Worm (Caenorhabditis elegans): ENCODE results near the gene tex-2.

tex-2 gene

ce11 chrII:5918149-5918697 lies 44.8 kb upstream of the tex-2 start, which contains the start of gene ptp-2 (continued):
- peak; percentile 33 for TF ChIP-seq nhr-43 (tag; optimal IDR thresholded peaks at IDR 0.05; ENCODE audit: poor library complexity, severe bottlenecking)
- TF ChIP-seq nhr-23 (tag; optimal IDR thresholded peaks at IDR 0.05): peak; percentile 41
- TF ChIP-seq aly-2 (tag; optimal IDR thresholded peaks at IDR 0.05): no peak
- no peak for TF ChIP-seq ceh-9 (tag; optimal IDR thresholded peaks at IDR 0.05)
- TF ChIP-seq lin-15B (tag; optimal IDR thresholded peaks at IDR 0.05): peak; percentile 43
- no peak for TF ChIP-seq nhr-77 (tag; optimal IDR thresholded peaks at IDR 0.05)
- TF ChIP-seq unc-39 (tag; optimal IDR thresholded peaks at IDR 0.05): no peak
- TF ChIP-seq unc-62 (GFP tag; optimal IDR thresholded peaks at IDR 0.05): no peak
- TF ChIP-seq snpc-4 (tag; optimal IDR thresholded peaks at IDR 0.05): no peak
- no peak for TF ChIP-seq jun-1 (tag; optimal IDR thresholded peaks at IDR 0.05)
- TF ChIP-seq fkh-2 (tag; optimal IDR thresholded peaks at IDR 0.05): no peak

- TF ChIP-seq elt-2 (tag; optimal IDR thresholded peaks at IDR 0.05) (peak; percentile 26), elt-3 (tag; optimal IDR thresholded peaks at IDR 0.05) (no peak), elt-1 (tag; optimal IDR thresholded peaks at IDR 0.05) (no peak), nhr-11 (tag; optimal IDR thresholded peaks at IDR 0.05) (no peak), mml-1 (tag; optimal IDR thresholded peaks at IDR 0.05) (no peak), nhr-43 (tag; optimal IDR thresholded peaks at IDR 0.05; ENCODE audit: poor library complexity, severe bottlenecking) (no peak), ceh-82 (tag; optimal IDR thresholded peaks at IDR 0.05) (no peak)
Observed at ce11 chrII:5917010-5917472, 43.6 kb upstream of the tex-2 start, which contains the start of gene frh-1. Gene frh-1, plus strand, starts transcription at chrII:5917422.

- TF ChIP-seq pqm-1 (tag; optimal IDR thresholded peaks at IDR 0.05) (peak; percentile 80), ceh-82 (tag; optimal IDR thresholded peaks at IDR 0.05) (no peak), nhr-23 (tag; optimal IDR thresholded peaks at IDR 0.05) (no peak), fos-1 (tag; optimal IDR thresholded peaks at IDR 0.05) (no peak), lsy-12 (tag; optimal IDR thresholded peaks at IDR 0.05) (no peak), nhr-76 (tag; optimal IDR thresholded peaks at IDR 0.05) (no peak), nhr-11 (tag; optimal IDR thresholded peaks at IDR 0.05) (no peak), pha-4 (tag; optimal IDR thresholded peaks at IDR 0.05) (peak; percentile 42), elt-2 (tag; optimal IDR thresholded peaks at IDR 0.05) (peak; percentile 77)
Observed at ce11 chrII:5913897-5914296, 40.5 kb upstream of the tex-2 start.

ce11 chrII:5911939-5912523 lies 38.6 kb upstream of the tex-2 start:
- TF ChIP-seq jun-1 (tag; optimal IDR thresholded peaks at IDR 0.05): peak; percentile 41
- peak; percentile 47 for TF ChIP-seq skn-1 (tag; optimal IDR thresholded peaks at IDR 0.05)
- no peak for TF ChIP-seq elt-1 (tag; optimal IDR thresholded peaks at IDR 0.05)
- no peak for TF ChIP-seq nhr-28 (tag; optimal IDR thresholded peaks at IDR 0.05)
- no peak for TF ChIP-seq ceh-28 (tag; optimal IDR thresholded peaks at IDR 0.05)
- no peak for TF ChIP-seq fkh-10 (GFP tag; optimal IDR thresholded peaks at IDR 0.05)
- TF ChIP-seq pha-4 (tag; optimal IDR thresholded peaks at IDR 0.05): peak; percentile 94
- TF ChIP-seq ztf-11 (tag; optimal IDR thresholded peaks at IDR 0.05): no peak
- TF ChIP-seq daf-12 (tag; optimal IDR thresholded peaks at IDR 0.05): no peak
- no peak for TF ChIP-seq egl-5 (tag; optimal IDR thresholded peaks at IDR 0.05)
- TF ChIP-seq aly-2 (tag; optimal IDR thresholded peaks at IDR 0.05): no peak
- no peak for TF ChIP-seq zag-1 (tag; optimal IDR thresholded peaks at IDR 0.05)
- TF ChIP-seq ztf-4 (tag; optimal IDR thresholded peaks at IDR 0.05): no peak
- no peak for TF ChIP-seq tbx-2 (tag; optimal IDR thresholded peaks at IDR 0.05)
- no peak for TF ChIP-seq lsy-12 (tag; optimal IDR thresholded peaks at IDR 0.05)
- TF ChIP-seq elt-2 (tag; optimal IDR thresholded peaks at IDR 0.05): peak; percentile 94
- TF ChIP-seq pqm-1 (tag; optimal IDR thresholded peaks at IDR 0.05): peak; percentile 96
- TF ChIP-seq ceh-9 (tag; optimal IDR thresholded peaks at IDR 0.05): no peak
- TF ChIP-seq snpc-4 (tag; optimal IDR thresholded peaks at IDR 0.05): no peak

- no peak for TF ChIP-seq mml-1 (tag; optimal IDR thresholded peaks at IDR 0.05)
- TF ChIP-seq pha-4 (tag; optimal IDR thresholded peaks at IDR 0.05): peak; percentile 71
- TF ChIP-seq nfya-1 (tag; optimal IDR thresholded peaks at IDR 0.05; ENCODE audit: insufficient read depth): no peak
- peak; percentile 58 for TF ChIP-seq pqm-1 (tag; optimal IDR thresholded peaks at IDR 0.05)
Observed at ce11 chrII:5911274-5911673, 37.9 kb upstream of the tex-2 start, which contains the start of gene cgt-3. Gene cgt-3, plus strand, starts transcription at chrII:5911324.

All from whole organism, L3 larva.